Fruit fly (Drosophila melanogaster): ENCODE data around the gene dmt.

Gene dmt

dm6 chr3R:9704183-9705007, 6.5 kb upstream of the dmt start (continued):
- TF ChIP-seq ato (GFP tag; IDR thresholded peaks at IDR 0.05; ENCODE audit: partially characterized antibody) (no peak), Eip74EF (GFP tag; optimal IDR thresholded peaks at IDR 0.05) (no peak), rib (GFP tag; IDR thresholded peaks at IDR 0.05) (no peak), Nf-YA (GFP tag; IDR thresholded peaks at IDR 0.05) (no peak), CG6175 (GFP tag; IDR thresholded peaks at IDR 0.05) (no peak), ttk (GFP tag; IDR thresholded peaks at IDR 0.05) (no peak), CG17385 (GFP tag; optimal IDR thresholded peaks at IDR 0.05) (no peak), fru (optimal IDR thresholded peaks at IDR 0.05) (no peak), Opbp (GFP tag; IDR thresholded peaks at IDR 0.05; ENCODE audit: partially characterized antibody) (no peak), Hey (tag; optimal IDR thresholded peaks at IDR 0.05) (peak; percentile 58), CG11696 (GFP tag; IDR thresholded peaks at IDR 0.05) (no peak), sens-2 (GFP tag; IDR thresholded peaks at IDR 0.05) (no peak), Oaz (GFP tag; IDR thresholded peaks at IDR 0.05) (no peak), Meics (GFP tag; optimal IDR thresholded peaks at IDR 0.05) (no peak), dati (GFP tag; IDR thresholded peaks at IDR 0.05) (no peak), knrl (GFP tag; IDR thresholded peaks at IDR 0.05; ENCODE audit: partially characterized antibody) (no peak), CTCF (GFP tag; optimal IDR thresholded peaks at IDR 0.05) (no peak), prd (optimal IDR thresholded peaks at IDR 0.05) (no peak), prd (GFP tag; IDR thresholded peaks at IDR 0.05) (no peak), pfk (GFP tag; optimal IDR thresholded peaks at IDR 0.05) (no peak), insv (GFP tag; optimal IDR thresholded peaks at IDR 0.05) (no peak), CG4617 (GFP tag; optimal IDR thresholded peaks at IDR 0.05; ENCODE audit: borderline replicate concordance) (no peak), CG10366 (GFP tag; IDR thresholded peaks at IDR 0.05) (no peak), Gug (GFP tag; IDR thresholded peaks at IDR 0.05) (no peak)

DNA sequence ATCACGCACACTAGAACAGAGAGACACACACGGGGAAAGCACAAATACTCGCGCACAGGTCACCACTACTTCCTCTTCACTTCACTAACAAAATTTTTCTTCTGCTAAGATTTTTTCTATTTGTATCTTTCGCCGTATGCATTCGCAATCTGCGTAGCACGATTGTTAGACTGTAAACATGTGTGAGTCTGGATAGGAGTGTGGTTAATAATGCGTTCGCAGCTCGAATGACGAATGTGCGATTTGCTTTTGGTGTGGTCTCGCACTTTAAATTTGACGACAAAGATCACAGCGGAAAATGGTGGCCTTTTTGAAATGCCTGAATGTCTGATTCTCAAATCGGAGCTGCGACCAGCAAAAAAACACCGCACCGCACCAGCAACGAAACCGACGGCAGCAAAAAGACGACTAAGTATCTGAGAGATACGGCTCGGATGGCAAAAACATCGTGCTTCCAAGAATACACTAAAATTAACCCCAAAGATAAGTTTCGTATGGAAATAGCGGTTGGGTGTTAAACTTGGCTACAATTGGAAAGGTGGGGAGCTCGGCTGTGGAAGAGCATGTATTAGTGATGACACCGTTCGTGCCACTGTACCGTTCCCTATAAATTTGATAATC, 5.8 kb upstream of the dmt start, which contains the start of gene Unc-115a:
TSS of gene Unc-115a (minus strand) at position 410 of the 621 bp plus-strand sequence.
- TF ChIP-seq ems (GFP tag; optimal IDR thresholded peaks at IDR 0.05) (peak; percentile 17), CG14050 (GFP tag; IDR thresholded peaks at IDR 0.05) (no peak), CG15269 (tag; optimal IDR thresholded peaks at IDR 0.05) (no peak), lilli (GFP tag; optimal IDR thresholded peaks at IDR 0.05) (peak; percentile 39), Dip2 (GFP tag; IDR thresholded peaks at IDR 0.05) (no peak), CG15601 (tag; optimal IDR thresholded peaks at IDR 0.05) (peak; percentile 73), slp2 (GFP tag; optimal IDR thresholded peaks at IDR 0.05) (no peak), CG13624 (GFP tag; optimal IDR thresholded peaks at IDR 0.05) (peak; percentile 78), Meics (GFP tag; optimal IDR thresholded peaks at IDR 0.05) (peak; percentile 44), gem (tag; optimal IDR thresholded peaks at IDR 0.05) (no peak), otp (GFP tag; IDR thresholded peaks at IDR 0.05) (no peak), usp (GFP tag; optimal IDR thresholded peaks at IDR 0.05) (no peak), Jarid2 (GFP tag; optimal IDR thresholded peaks at IDR 0.05) (peak; percentile 97), hb (GFP tag; IDR thresholded peaks at IDR 0.05; ENCODE audit: partially characterized antibody) (no peak), HmgD (GFP tag; optimal IDR thresholded peaks at IDR 0.05) (peak; percentile 7), CG14965 (GFP tag; optimal IDR thresholded peaks at IDR 0.05; ENCODE audit: borderline replicate concordance) (no peak), sug (tag; optimal IDR thresholded peaks at IDR 0.05) (peak; percentile 41), CG3163 (GFP tag; optimal IDR thresholded peaks at IDR 0.05) (peak; percentile 58), Nf-YC (tag; optimal IDR thresholded peaks at IDR 0.05) (peak; percentile 32), CG6272 (GFP tag; IDR thresholded peaks at IDR 0.05) (peak; percentile 30; the same call in 1 of the 2 replicates), tgo (GFP tag; IDR thresholded peaks at IDR 0.05) (no peak), Scr (GFP tag; IDR thresholded peaks at IDR 0.05; ENCODE audit: partially characterized antibody) (no peak), CG4282 (GFP tag; optimal IDR thresholded peaks at IDR 0.05) (peak; percentile 56), CoRest (tag; optimal IDR thresholded peaks at IDR 0.05) (peak; percentile 27), shn (GFP tag; optimal IDR thresholded peaks at IDR 0.05) (peak; percentile 20), Dek (tag; optimal IDR thresholded peaks at IDR 0.05) (peak; percentile 71), Mad (GFP tag; optimal IDR thresholded peaks at IDR 0.05) (peak; percentile 63)
